Worm (Caenorhabditis elegans): ENCODE results near the gene nhr-281.

The nhr-281 gene

ce11 chrX:14102474-14102873 lies 10.8 kb downstream of the nhr-281 start:
- TF ChIP-seq ama-1 (optimal IDR thresholded peaks at IDR 0.05) (no peak), R02D3.7 (tag; optimal IDR thresholded peaks at IDR 0.05) (no peak), skn-1 (tag; optimal IDR thresholded peaks at IDR 0.05) (no peak), elt-1 (tag; optimal IDR thresholded peaks at IDR 0.05) (no peak), elt-3 (tag; optimal IDR thresholded peaks at IDR 0.05) (no peak)

DNA sequence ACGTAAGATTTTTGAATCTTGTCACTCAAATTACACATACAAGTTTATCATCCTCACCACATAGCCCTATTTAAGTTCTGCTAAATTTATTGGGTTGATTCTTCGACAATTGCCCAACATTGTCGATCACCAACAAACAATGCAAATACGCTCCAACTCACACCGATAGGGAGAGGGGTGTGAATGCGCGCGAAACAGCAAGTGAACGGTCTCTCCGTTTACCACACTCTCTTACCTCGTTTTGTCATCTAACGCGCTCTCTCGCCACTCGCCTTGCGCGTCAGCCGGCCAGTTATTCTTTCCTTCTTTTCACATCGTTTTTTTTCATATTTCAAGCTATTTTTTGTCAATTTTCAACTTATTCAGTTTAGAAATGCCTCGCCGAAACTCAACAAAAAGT lies 11.3 kb downstream of the nhr-281 start, which contains the start of gene F16B12.6:
Gene F16B12.6 (plus strand): TSS at position 331 of the 400 bp plus-strand sequence.
- no peak for TF ChIP-seq nhr-77 (tag; optimal IDR thresholded peaks at IDR 0.05)
- no peak for TF ChIP-seq R02D3.7 (tag; optimal IDR thresholded peaks at IDR 0.05)
- peak; percentile 80 for TF ChIP-seq nhr-25 (tag; optimal IDR thresholded peaks at IDR 0.05)
- peak; percentile 63 for TF ChIP-seq hmg-11 (tag; optimal IDR thresholded peaks at IDR 0.05)
- no peak for TF ChIP-seq egl-27 (tag; optimal IDR thresholded peaks at IDR 0.05)
- TF ChIP-seq nfya-1 (tag; optimal IDR thresholded peaks at IDR 0.05; ENCODE audit: insufficient read depth): peak; percentile 84
- TF ChIP-seq jun-1 (tag; optimal IDR thresholded peaks at IDR 0.05): peak; percentile 47
- peak; percentile 17 for TF ChIP-seq ceh-28 (tag; optimal IDR thresholded peaks at IDR 0.05)
- peak; percentile 23 for TF ChIP-seq elt-1 (tag; optimal IDR thresholded peaks at IDR 0.05)
- peak; percentile 38 for TF ChIP-seq ama-1 (optimal IDR thresholded peaks at IDR 0.05)
- TF ChIP-seq nhr-237 (tag; optimal IDR thresholded peaks at IDR 0.05): no peak
- TF ChIP-seq snpc-4 (tag; optimal IDR thresholded peaks at IDR 0.05): peak; percentile 54
- peak; percentile 65 for TF ChIP-seq skn-1 (tag; optimal IDR thresholded peaks at IDR 0.05)
- TF ChIP-seq nhr-23 (tag; optimal IDR thresholded peaks at IDR 0.05): peak; percentile 69
- TF ChIP-seq lsy-12 (tag; optimal IDR thresholded peaks at IDR 0.05): peak; percentile 2
- TF ChIP-seq lin-39 (tag; optimal IDR thresholded peaks at IDR 0.05): peak; percentile 47
- TF ChIP-seq fkh-10 (GFP tag; optimal IDR thresholded peaks at IDR 0.05): no peak
- TF ChIP-seq elt-2 (tag; optimal IDR thresholded peaks at IDR 0.05): peak; percentile 64
- peak; percentile 51 for TF ChIP-seq tbx-2 (tag; optimal IDR thresholded peaks at IDR 0.05)
- TF ChIP-seq nhr-43 (tag; optimal IDR thresholded peaks at IDR 0.05; ENCODE audit: poor library complexity, severe bottlenecking): peak; percentile 37
- TF ChIP-seq pha-4 (tag; optimal IDR thresholded peaks at IDR 0.05): peak; percentile 89
- peak; percentile 92 for TF ChIP-seq lin-15B (tag; optimal IDR thresholded peaks at IDR 0.05)
- TF ChIP-seq pqm-1 (tag; optimal IDR thresholded peaks at IDR 0.05): peak; percentile 43

DNA sequence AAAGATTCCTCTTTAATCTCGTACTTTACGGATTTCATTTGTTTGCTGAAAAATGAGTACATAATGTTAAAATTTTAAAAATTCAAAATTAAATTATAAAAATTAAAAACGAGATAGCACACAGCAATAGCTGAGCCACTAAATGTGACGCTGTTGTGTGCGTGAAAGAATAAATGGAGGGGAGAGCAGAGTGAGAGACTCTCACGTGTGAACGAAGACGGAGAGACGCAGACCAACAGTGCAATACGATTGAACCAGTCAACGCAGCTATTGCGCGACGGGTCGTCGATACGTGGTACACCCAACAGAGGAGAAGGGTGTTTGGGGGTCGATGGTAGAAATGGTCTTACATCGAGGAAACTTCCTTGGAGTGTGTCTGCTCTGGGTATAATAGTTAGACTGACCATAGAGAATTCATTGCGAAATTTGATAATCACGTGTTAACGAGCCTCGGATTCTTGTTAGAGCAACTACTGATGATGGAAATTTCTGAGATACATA lies 14.6 kb downstream of the nhr-281 start, which contains the start of gene F16B12.4:
Gene F16B12.4 (minus strand): TSS at position 51 of the 501 bp plus-strand sequence.
- TF ChIP-seq hmg-11 (tag; optimal IDR thresholded peaks at IDR 0.05): peak; percentile 11
- TF ChIP-seq snpc-4 (tag; optimal IDR thresholded peaks at IDR 0.05): no peak
- no peak for TF ChIP-seq daf-12 (tag; optimal IDR thresholded peaks at IDR 0.05)
- TF ChIP-seq nfya-1 (tag; optimal IDR thresholded peaks at IDR 0.05; ENCODE audit: insufficient read depth): peak; percentile 22

- TF ChIP-seq egl-27 (tag; optimal IDR thresholded peaks at IDR 0.05) (no peak), lin-15B (tag; optimal IDR thresholded peaks at IDR 0.05) (no peak), nhr-23 (tag; optimal IDR thresholded peaks at IDR 0.05) (no peak), skn-1 (tag; optimal IDR thresholded peaks at IDR 0.05) (no peak), jun-1 (tag; optimal IDR thresholded peaks at IDR 0.05) (no peak), nhr-43 (tag; optimal IDR thresholded peaks at IDR 0.05; ENCODE audit: poor library complexity, severe bottlenecking) (no peak), lsy-12 (tag; optimal IDR thresholded peaks at IDR 0.05) (no peak), daf-12 (tag; optimal IDR thresholded peaks at IDR 0.05) (no peak), ama-1 (optimal IDR thresholded peaks at IDR 0.05) (no peak), nhr-77 (tag; optimal IDR thresholded peaks at IDR 0.05) (no peak), ztf-11 (tag; optimal IDR thresholded peaks at IDR 0.05) (no peak)
These were observed 22.3 kb downstream of the nhr-281 start for ce11 chrX:14090990-14091389.

- no peak for TF ChIP-seq nhr-25 (tag; optimal IDR thresholded peaks at IDR 0.05)
- no peak for TF ChIP-seq lin-39 (tag; optimal IDR thresholded peaks at IDR 0.05)
- TF ChIP-seq sea-2 (GFP tag; optimal IDR thresholded peaks at IDR 0.05): no peak
These were observed 23.2 kb downstream of the nhr-281 start, which contains the start of gene dsl-4 for ce11 chrX:14090089-14090488. Gene dsl-4, plus strand, starts transcription at chrX:14090389.

- no peak for TF ChIP-seq hmg-11 (tag; optimal IDR thresholded peaks at IDR 0.05)
- TF ChIP-seq ceh-9 (tag; optimal IDR thresholded peaks at IDR 0.05): no peak
- no peak for TF ChIP-seq jun-1 (tag; optimal IDR thresholded peaks at IDR 0.05)
- no peak for TF ChIP-seq nhr-11 (tag; optimal IDR thresholded peaks at IDR 0.05)
- TF ChIP-seq skn-1 (tag; optimal IDR thresholded peaks at IDR 0.05): no peak
- no peak for TF ChIP-seq ztf-4 (tag; optimal IDR thresholded peaks at IDR 0.05)
- no peak for TF ChIP-seq nhr-43 (tag; optimal IDR thresholded peaks at IDR 0.05; ENCODE audit: poor library complexity, severe bottlenecking)
- TF ChIP-seq nhr-23 (tag; optimal IDR thresholded peaks at IDR 0.05): no peak
These were observed 28.0 kb downstream of the nhr-281 start, which contains the start of gene F16B12.1 for ce11 chrX:14085208-14085607. Gene F16B12.1, plus strand, starts transcription at chrX:14085508.

Data from whole organism, L3 larva.